Worm (Caenorhabditis elegans): Measurements from ENCODE around the gene cdh-9.

Gene cdh-9

ce11 chrX:16588102-16588501 is 6.9 kb upstream of the cdh-9 start:
- TF ChIP-seq T22C8.4 (GFP tag; IDR thresholded peaks at IDR 0.05) (no peak), cog-1 (tag; optimal IDR thresholded peaks at IDR 0.05) (no peak)

- TF ChIP-seq med-1 (GFP tag; optimal IDR thresholded peaks at IDR 0.05; ENCODE audit: insufficient read depth) (no peak), klf-2 (GFP tag; conservative IDR thresholded peaks at IDR 0.05) (no peak), ref-1 (GFP tag; conservative IDR thresholded peaks at IDR 0.05) (no peak), T22C8.4 (GFP tag; IDR thresholded peaks at IDR 0.05) (no peak), tab-1 (GFP tag; IDR thresholded peaks at IDR 0.05) (no peak), flt-1 (GFP tag; IDR thresholded peaks at IDR 0.05) (no peak), ztf-23 (GFP tag; IDR thresholded peaks at IDR 0.05) (no peak), ztf-29 (GFP tag; IDR thresholded peaks at IDR 0.05) (no peak), cog-1 (tag; optimal IDR thresholded peaks at IDR 0.05) (no peak)
Measured at ce11 chrX:16590230-16590629, 4.8 kb upstream of the cdh-9 start.

- TF ChIP-seq ref-1 (GFP tag; conservative IDR thresholded peaks at IDR 0.05) (peak; percentile 74), ztf-23 (GFP tag; IDR thresholded peaks at IDR 0.05) (peak; percentile 88), cog-1 (tag; optimal IDR thresholded peaks at IDR 0.05) (peak; percentile 80), med-1 (GFP tag; optimal IDR thresholded peaks at IDR 0.05; ENCODE audit: insufficient read depth) (peak; percentile 38), flt-1 (GFP tag; IDR thresholded peaks at IDR 0.05) (peak; percentile 91), T22C8.4 (GFP tag; IDR thresholded peaks at IDR 0.05) (peak; percentile 70), klf-2 (GFP tag; conservative IDR thresholded peaks at IDR 0.05) (peak; percentile 66; the same call in 1 of the 2 replicates), tab-1 (GFP tag; IDR thresholded peaks at IDR 0.05) (peak; percentile 85), ztf-29 (GFP tag; IDR thresholded peaks at IDR 0.05) (peak; percentile 76)
Measured at ce11 chrX:16590803-16591202, 4.2 kb upstream of the cdh-9 start.

- TF ChIP-seq klf-2 (GFP tag; conservative IDR thresholded peaks at IDR 0.05) (no peak), ztf-23 (GFP tag; IDR thresholded peaks at IDR 0.05) (no peak), flt-1 (GFP tag; IDR thresholded peaks at IDR 0.05) (no peak), ref-1 (GFP tag; conservative IDR thresholded peaks at IDR 0.05) (no peak), T22C8.4 (GFP tag; IDR thresholded peaks at IDR 0.05) (no peak)
Measured at ce11 chrX:16591533-16591932, 3.5 kb upstream of the cdh-9 start.

ce11 chrX:16595522-16596282 is 671 bp downstream of the cdh-9 start:
- TF ChIP-seq ztf-23 (GFP tag; IDR thresholded peaks at IDR 0.05) = peak; percentile 64
- TF ChIP-seq ztf-29 (GFP tag; IDR thresholded peaks at IDR 0.05) = no peak

- TF ChIP-seq cog-1 (tag; optimal IDR thresholded peaks at IDR 0.05) = no peak
- TF ChIP-seq ref-1 (GFP tag; conservative IDR thresholded peaks at IDR 0.05) = no peak
- no peak for TF ChIP-seq ztf-23 (GFP tag; IDR thresholded peaks at IDR 0.05)
- TF ChIP-seq T22C8.4 (GFP tag; IDR thresholded peaks at IDR 0.05) = no peak
- TF ChIP-seq med-1 (GFP tag; optimal IDR thresholded peaks at IDR 0.05; ENCODE audit: insufficient read depth) = no peak
- TF ChIP-seq ztf-29 (GFP tag; IDR thresholded peaks at IDR 0.05) = no peak
- TF ChIP-seq flt-1 (GFP tag; IDR thresholded peaks at IDR 0.05) = no peak
- no peak for TF ChIP-seq klf-2 (GFP tag; conservative IDR thresholded peaks at IDR 0.05)
- no peak for TF ChIP-seq tab-1 (GFP tag; IDR thresholded peaks at IDR 0.05)
Measured at ce11 chrX:16596972-16597371, 1.9 kb downstream of the cdh-9 start.

ce11 chrX:16597791-16598190 is 2.8 kb downstream of the cdh-9 start:
- TF ChIP-seq ref-1 (GFP tag; conservative IDR thresholded peaks at IDR 0.05) (no peak), cog-1 (tag; optimal IDR thresholded peaks at IDR 0.05) (no peak), flt-1 (GFP tag; IDR thresholded peaks at IDR 0.05) (no peak)

- TF ChIP-seq ref-1 (GFP tag; conservative IDR thresholded peaks at IDR 0.05) = peak; percentile 56
- TF ChIP-seq tab-1 (GFP tag; IDR thresholded peaks at IDR 0.05) = peak; percentile 75
- peak; percentile 79 for TF ChIP-seq ztf-23 (GFP tag; IDR thresholded peaks at IDR 0.05)
- TF ChIP-seq ztf-29 (GFP tag; IDR thresholded peaks at IDR 0.05) = no peak
- no peak for TF ChIP-seq med-1 (GFP tag; optimal IDR thresholded peaks at IDR 0.05; ENCODE audit: insufficient read depth)
- TF ChIP-seq cog-1 (tag; optimal IDR thresholded peaks at IDR 0.05) = peak; percentile 9
- peak; percentile 36; the same call in 1 of the 2 replicates for TF ChIP-seq T22C8.4 (GFP tag; IDR thresholded peaks at IDR 0.05)
- TF ChIP-seq klf-2 (GFP tag; conservative IDR thresholded peaks at IDR 0.05) = no peak
- TF ChIP-seq flt-1 (GFP tag; IDR thresholded peaks at IDR 0.05) = peak; percentile 87
Measured at ce11 chrX:16602457-16602856, 7.4 kb downstream of the cdh-9 start, which contains the start of gene F59C12.4. Gene F59C12.4 (minus strand): TSS chrX:16602622.

ce11 chrX:16604096-16604495 is 9.1 kb downstream of the cdh-9 start:
- TF ChIP-seq flt-1 (GFP tag; IDR thresholded peaks at IDR 0.05) (no peak), ztf-29 (GFP tag; IDR thresholded peaks at IDR 0.05) (no peak), klf-2 (GFP tag; conservative IDR thresholded peaks at IDR 0.05) (no peak), cog-1 (tag; optimal IDR thresholded peaks at IDR 0.05) (no peak), ztf-23 (GFP tag; IDR thresholded peaks at IDR 0.05) (no peak), T22C8.4 (GFP tag; IDR thresholded peaks at IDR 0.05) (no peak), med-1 (GFP tag; optimal IDR thresholded peaks at IDR 0.05; ENCODE audit: insufficient read depth) (no peak), ref-1 (GFP tag; conservative IDR thresholded peaks at IDR 0.05) (no peak), tab-1 (GFP tag; IDR thresholded peaks at IDR 0.05) (no peak)

- peak; percentile 77 for TF ChIP-seq ztf-29 (GFP tag; IDR thresholded peaks at IDR 0.05)
- TF ChIP-seq tab-1 (GFP tag; IDR thresholded peaks at IDR 0.05) = peak; percentile 77
- peak; percentile 78; the same call in 1 of the 2 replicates for TF ChIP-seq klf-2 (GFP tag; conservative IDR thresholded peaks at IDR 0.05)
- TF ChIP-seq T22C8.4 (GFP tag; IDR thresholded peaks at IDR 0.05) = peak; percentile 51; the same call in 1 of the 2 replicates
- TF ChIP-seq med-1 (GFP tag; optimal IDR thresholded peaks at IDR 0.05; ENCODE audit: insufficient read depth) = peak; percentile 50
- peak; percentile 59 for TF ChIP-seq ref-1 (GFP tag; conservative IDR thresholded peaks at IDR 0.05)
- peak; percentile 84 for TF ChIP-seq flt-1 (GFP tag; IDR thresholded peaks at IDR 0.05)
- peak; percentile 39 for TF ChIP-seq cog-1 (tag; optimal IDR thresholded peaks at IDR 0.05)
- TF ChIP-seq ztf-23 (GFP tag; IDR thresholded peaks at IDR 0.05) = peak; percentile 89
Measured at ce11 chrX:16604566-16604965, 9.5 kb downstream of the cdh-9 start.
